Worm (Caenorhabditis elegans) whole organism, L4/young adult: Measurements from ENCODE around the gene Y57G7A.5.

ENCODE experiments used
- W03F9.2 ChIP-seq: fragments of 150-350 bp; optimal IDR thresholded peaks from 2 replicates; lab custom pipeline; 2014; ENCODE audit warnings: missing biosample characterization, missing genetic modification characterization
- dao-5 ChIP-seq: sonication (generic microtip); optimal IDR thresholded peaks from 2 replicates; lab custom pipeline; 2016; ENCODE audit warnings: missing genotype, missing genetic modification characterization, moderate library complexity, missing compliant biosample characterization

ce11 chrII:1236003-1236402 is 39.3 kb downstream of the Y57G7A.5 start:
- TF ChIP-seq dao-5, result no peak
- TF ChIP-seq W03F9.2, result no peak
